Fruit fly (Drosophila melanogaster) whole organism, embryonic: ENCODE results near the gene CG34253.

Experiments
- B-H1 ChIP-seq: fragments of 200-800 bp; sonication (Bioruptor generic); IDR thresholded peaks from 3 replicates; pipeline ENCODE4 v1.3.6; 2022; ENCODE audit warnings: missing biosample characterization, missing genetic modification characterization
- Blimp-1 ChIP-seq: fragments of 200-800 bp; sonication (Bioruptor generic); optimal IDR thresholded peaks from 3 replicates; lab custom pipeline; 2018; ENCODE audit warnings: missing biosample characterization, missing genetic modification characterization, mild to moderate bottlenecking, moderate library complexity, missing genetic modification reagents
- CG10462 ChIP-seq: fragments of 200-800 bp; sonication (Bioruptor generic); optimal IDR thresholded peaks from 2 replicates; lab custom pipeline; 2016; ENCODE audit warnings: missing biosample characterization, missing genetic modification characterization
- CG11504 ChIP-seq: fragments of 200-800 bp; sonication (Bioruptor generic); optimal IDR thresholded peaks from 3 replicates; lab custom pipeline; 2019; ENCODE audit warnings: missing biosample characterization, mild to moderate bottlenecking, missing genetic modification characterization, moderate library complexity
- CG12236 ChIP-seq: fragments of 200-800 bp; sonication (Bioruptor generic); optimal IDR thresholded peaks from 2 replicates; lab custom pipeline; 2016; ENCODE audit warnings: missing biosample characterization, missing genetic modification characterization
- CG12769 ChIP-seq: fragments of 200-800 bp; sonication (Bioruptor generic); optimal IDR thresholded peaks from 2 replicates; lab custom pipeline; 2019; ENCODE audit warnings: missing biosample characterization, mild to moderate bottlenecking, missing genetic modification characterization, moderate library complexity
- CG13624 ChIP-seq: fragments of 200-800 bp; sonication (Bioruptor generic); optimal IDR thresholded peaks from 2 replicates; lab custom pipeline; 2016; ENCODE audit warnings: missing biosample characterization, missing genetic modification characterization
- CG15011 ChIP-seq: fragments of 200-800 bp; sonication (Bioruptor generic); optimal IDR thresholded peaks from 3 replicates; lab custom pipeline; 2018; ENCODE audit warnings: missing biosample characterization, mild to moderate bottlenecking, missing genetic modification characterization
- CG1603 ChIP-seq: fragments of 200-800 bp; sonication (Bioruptor generic); optimal IDR thresholded peaks from 2 replicates; lab custom pipeline; 2019; ENCODE audit warnings: missing biosample characterization, mild to moderate bottlenecking, missing genetic modification characterization, moderate library complexity
- CG17359 ChIP-seq: fragments of 200-800 bp; sonication (Bioruptor generic); optimal IDR thresholded peaks from 3 replicates; lab custom pipeline; 2018; ENCODE audit warnings: missing biosample characterization, mild to moderate bottlenecking, missing genetic modification characterization, moderate library complexity
- CG1832 ChIP-seq: fragments of 200-800 bp; sonication (Bioruptor generic); optimal IDR thresholded peaks from 2 replicates; lab custom pipeline; 2017; ENCODE audit warnings: missing biosample characterization, mild to moderate bottlenecking, missing genetic modification characterization, inconsistent platforms
- CG30431 ChIP-seq: fragments of 200-800 bp; sonication (Bioruptor generic); optimal IDR thresholded peaks from 2 replicates; lab custom pipeline; 2017; ENCODE audit warnings: missing biosample characterization, missing genetic modification characterization
- CG3281 ChIP-seq: fragments of 200-800 bp; sonication (Bioruptor generic); optimal IDR thresholded peaks from 3 replicates; lab custom pipeline; 2017; ENCODE audit warnings: missing biosample characterization, mild to moderate bottlenecking, missing genetic modification characterization
- CG33557 ChIP-seq: fragments of 200-800 bp; sonication (Bioruptor generic); optimal IDR thresholded peaks from 2 replicates; lab custom pipeline; 2019; ENCODE audit warnings: missing biosample characterization, mild to moderate bottlenecking, missing genetic modification characterization, moderate library complexity
- CG3726 ChIP-seq: fragments of 200-800 bp; sonication (Bioruptor generic); IDR thresholded peaks from 3 replicates; pipeline ENCODE4, ENCODE4 v1.3.6; 2022; ENCODE audit warnings: missing biosample characterization, missing genetic modification characterization
- CG4424 ChIP-seq: fragments of 200-800 bp; sonication (Bioruptor generic); optimal IDR thresholded peaks from 3 replicates; lab custom pipeline; 2016; ENCODE audit warnings: missing biosample characterization, missing genetic modification characterization
- CG4730 ChIP-seq: fragments of 200-800 bp; sonication (Bioruptor generic); IDR thresholded peaks from 2 replicates; pipeline ENCODE4 v1.3.6; 2022; ENCODE audit warnings: missing biosample characterization, missing genetic modification characterization
- CG8478 ChIP-seq: fragments of >200 bp; optimal IDR thresholded peaks from 2 replicates; lab custom pipeline; 2018
- Camta ChIP-seq: fragments of 200-800 bp; sonication (Bioruptor generic); optimal IDR thresholded peaks from 2 replicates; lab custom pipeline; 2016; ENCODE audit warnings: missing biosample characterization, missing genetic modification characterization
- Dad ChIP-seq: fragments of 200-800 bp; sonication (Bioruptor generic); optimal IDR thresholded peaks from 3 replicates; lab custom pipeline; 2016; ENCODE audit warnings: missing biosample characterization, missing genetic modification characterization
- Fer1 ChIP-seq: fragments of 200-800 bp; sonication (Bioruptor generic); optimal IDR thresholded peaks from 2 replicates; lab custom pipeline; 2017; ENCODE audit warnings: missing biosample characterization, mild to moderate bottlenecking, missing genetic modification characterization
- H2.0 ChIP-seq: fragments of 200-800 bp; sonication (Bioruptor generic); IDR thresholded peaks from 2 replicates; pipeline ENCODE4 v1.3.6; 2022; ENCODE audit warnings: missing biosample characterization, missing genetic modification characterization
- Hmx ChIP-seq: fragments of 200-800 bp; sonication (Bioruptor generic); optimal IDR thresholded peaks from 2 replicates; lab custom pipeline; 2016; ENCODE audit warnings: missing biosample characterization, missing genetic modification characterization
- Lim3 ChIP-seq: fragments of 200-800 bp; sonication (Bioruptor generic); IDR thresholded peaks from 2 replicates; pipeline ENCODE4 v1.3.6; 2022; ENCODE audit warnings: missing biosample characterization, missing genetic modification characterization
- Max ChIP-seq: fragments of 200-800 bp; sonication (Bioruptor generic); optimal IDR thresholded peaks from 2 replicates; lab custom pipeline; 2016; ENCODE audit warnings: missing biosample characterization, mild to moderate bottlenecking, missing genetic modification characterization
- Optix ChIP-seq: fragments of 200-800 bp; sonication (Bioruptor generic); IDR thresholded peaks from 3 replicates; pipeline ENCODE4 v1.3.6; 2022; ENCODE audit warnings: missing biosample characterization, missing genetic modification characterization
- chinmo ChIP-seq: fragments of 200-800 bp; sonication (Bioruptor generic); IDR thresholded peaks from 4 replicates; pipeline ENCODE4 v1.3.6; 2022; ENCODE audit warnings: missing biosample characterization, missing genetic modification characterization; ENCODE audit not compliant: partially characterized antibody
- croc ChIP-seq: fragments of 200-800 bp; sonication (Bioruptor generic); conservative IDR thresholded peaks from 3 replicates; pipeline ENCODE4 v1.3.6; 2022; ENCODE audit warnings: missing biosample characterization, missing genetic modification characterization
- crol ChIP-seq: fragments of 200-800 bp; sonication (Bioruptor generic); IDR thresholded peaks from 2 replicates; pipeline ENCODE4 v1.3.6; 2022; ENCODE audit warnings: missing biosample characterization, missing genetic modification characterization
- dati ChIP-seq: fragments of 200-800 bp; sonication (Bioruptor generic); IDR thresholded peaks from 2 replicates; pipeline ENCODE4 v1.3.6; 2022; ENCODE audit warnings: missing biosample characterization, missing genetic modification characterization
- eve ChIP-seq, 2 experiments: fragments of >200 bp; optimal IDR thresholded peaks; 2 replicates each; lab custom pipeline; 2017; ENCODE audit warnings: missing biosample characterization in 2 of 2, missing genetic modification characterization in 2 of 2
- ewg ChIP-seq: fragments of 200-800 bp; sonication (Bioruptor generic); optimal IDR thresholded peaks from 3 replicates; lab custom pipeline; 2017; ENCODE audit warnings: mild to moderate bottlenecking, missing biosample characterization, missing genetic modification reagents, missing genetic modification characterization
- gem ChIP-seq: fragments of 200-800 bp; sonication (Bioruptor generic); optimal IDR thresholded peaks from 2 replicates; lab custom pipeline; 2019; ENCODE audit warnings: missing biosample characterization, mild to moderate bottlenecking, missing genetic modification characterization, moderate library complexity
- jumu ChIP-seq: fragments of 200-800 bp; sonication (Bioruptor generic); optimal IDR thresholded peaks from 3 replicates; lab custom pipeline; 2016; ENCODE audit warnings: missing biosample characterization, missing genetic modification characterization
- lilli ChIP-seq: fragments of 200-800 bp; sonication (Bioruptor generic); optimal IDR thresholded peaks from 3 replicates; lab custom pipeline; 2016; ENCODE audit warnings: missing biosample characterization, missing genetic modification characterization
- lmd ChIP-seq: fragments of 200-800 bp; sonication (Bioruptor generic); IDR thresholded peaks from 2 replicates; pipeline ENCODE4 v1.3.6; 2022; ENCODE audit warnings: missing biosample characterization, missing genetic modification characterization
- lov ChIP-seq, 2 experiments: fragments of 200-800 bp in 1 of 2; fragments of >200 bp in 1 of 2; sonication (Bioruptor generic) in 1 of 2; IDR thresholded peaks in 1 of 2; optimal IDR thresholded peaks in 1 of 2; 2 replicates in 1 of 2; 3 replicates in 1 of 2; pipeline versions ENCODE4 v1.3.6 to Lab custom; 2017 to 2022; ENCODE audit warnings: missing biosample characterization in 1 of 2, missing genetic modification characterization in 1 of 2
- mld ChIP-seq: fragments of 200-800 bp; sonication (Bioruptor generic); IDR thresholded peaks from 3 replicates; pipeline ENCODE4 v1.3.6; 2022; ENCODE audit warnings: missing biosample characterization, missing genetic modification characterization; ENCODE audit not compliant: partially characterized antibody
- oc ChIP-seq: fragments of 200-800 bp; sonication (Bioruptor generic); optimal IDR thresholded peaks from 2 replicates; lab custom pipeline; 2018; ENCODE audit warnings: missing biosample characterization, mild to moderate bottlenecking, missing genetic modification characterization, moderate library complexity
- pb ChIP-seq: fragments of 200-800 bp; sonication (Bioruptor generic); optimal IDR thresholded peaks from 3 replicates; lab custom pipeline; 2016; ENCODE audit warnings: missing biosample characterization, missing genetic modification characterization
- prd ChIP-seq, 3 experiments: fragments of >200 bp in 2 of 3; fragments of 200-800 bp in 1 of 3; sonication (Bioruptor generic) in 1 of 3; optimal IDR thresholded peaks in 2 of 3; IDR thresholded peaks in 1 of 3; 2 replicates in 2 of 3; 3 replicates in 1 of 3; pipeline versions ENCODE4 v1.3.6 to Lab custom; 2017 to 2022; ENCODE audit warnings: missing biosample characterization in 1 of 3, missing genetic modification characterization in 1 of 3
- run ChIP-seq: fragments of 200-800 bp; sonication (Bioruptor generic); optimal IDR thresholded peaks from 3 replicates; lab custom pipeline; 2018; ENCODE audit warnings: missing biosample characterization, mild to moderate bottlenecking, missing genetic modification characterization
- sc ChIP-seq, 3 experiments: fragments of >200 bp in 2 of 3; fragments of 200-800 bp in 1 of 3; sonication (Bioruptor generic) in 1 of 3; optimal IDR thresholded peaks; 2 replicates in 2 of 3; 3 replicates in 1 of 3; lab custom pipeline; 2017; ENCODE audit warnings: mild to moderate bottlenecking in 1 of 3, missing biosample characterization in 1 of 3, missing genetic modification characterization in 1 of 3, missing genetic modification reagents in 1 of 3
- scrt ChIP-seq: fragments of 200-800 bp; sonication (Bioruptor generic); optimal IDR thresholded peaks from 2 replicates; lab custom pipeline; 2018; ENCODE audit warnings: missing biosample characterization, mild to moderate bottlenecking, missing genetic modification characterization, moderate library complexity
- sens ChIP-seq: fragments of 200-800 bp; sonication (Bioruptor generic); peaks from one replicate; lab custom pipeline; 2016; ENCODE audit warnings: missing biosample characterization, missing genetic modification characterization
- sim ChIP-seq: fragments of 200-800 bp; sonication (Bioruptor generic); IDR thresholded peaks from 2 replicates; pipeline ENCODE4 v1.3.6; 2022; ENCODE audit warnings: missing biosample characterization, missing genetic modification characterization
- stc ChIP-seq: fragments of 200-800 bp; sonication (Bioruptor generic); IDR thresholded peaks from 2 replicates; pipeline ENCODE4 v1.3.6; 2022; ENCODE audit warnings: missing biosample characterization, missing genetic modification characterization
- tin ChIP-seq: fragments of 200-800 bp; sonication (Bioruptor generic); optimal IDR thresholded peaks from 3 replicates; lab custom pipeline; 2016; ENCODE audit warnings: missing biosample characterization, missing genetic modification characterization
- zen2 ChIP-seq: fragments of 200-800 bp; sonication (Bioruptor generic); IDR thresholded peaks from 3 replicates; pipeline ENCODE4 v1.3.6; 2022; ENCODE audit warnings: missing biosample characterization, missing genetic modification characterization; ENCODE audit not compliant: partially characterized antibody

CG34253 gene

DNA sequence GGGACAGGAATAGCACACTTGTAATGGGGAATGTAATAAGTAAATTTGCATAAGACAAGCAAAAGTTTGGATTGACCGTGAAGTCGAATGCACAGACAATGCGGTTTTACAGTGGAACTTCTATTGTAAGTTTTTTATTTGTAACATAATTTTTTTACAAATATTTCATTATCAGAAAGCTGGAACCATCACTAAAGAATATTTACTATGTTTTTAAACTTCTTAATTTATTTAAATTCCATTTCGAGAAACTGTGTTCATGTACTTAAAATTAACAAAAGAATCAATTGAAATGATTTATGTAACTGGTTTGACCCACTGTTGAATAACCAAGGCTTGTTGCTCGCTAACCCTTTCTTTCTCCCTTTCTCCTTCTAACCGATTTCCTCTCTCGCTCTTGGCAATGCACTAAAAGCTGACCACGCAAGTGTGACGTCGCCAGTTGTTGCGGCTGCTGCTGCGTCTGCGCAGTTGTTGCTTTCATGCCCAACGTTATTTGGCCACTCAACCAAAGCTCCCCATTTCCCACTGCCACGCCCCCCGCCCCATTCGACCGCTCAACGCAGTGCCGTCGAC, 14.4 kb upstream of the CG34253 start (continued):
- TF ChIP-seq Lim3 (GFP tag; lab: Robert Waterston, UW) (no peak), CG4424 (GFP tag; lab: Kevin White, UChicago) (no peak), lilli (GFP tag; lab: Kevin White, UChicago) (no peak), lov (optimal IDR thresholded peaks at IDR 0.05; lab: Kevin White, UChicago) (no peak), lov (GFP tag; IDR thresholded peaks at IDR 0.05; lab: Robert Waterston, UW) (0 out of 3 replicates have a peak, but pooled peaks have one; percentile 14), Optix (no peak), CG3281 (GFP tag; lab: Kevin White, UChicago) (no peak), Hmx (GFP tag; lab: Kevin White, UChicago) (no peak), H2.0 (GFP tag; lab: Robert Waterston, UW) (no peak), jumu (GFP tag; lab: Kevin White, UChicago) (no peak), CG17359 (peak; percentile 15), CG13624 (GFP tag; lab: Kevin White, UChicago) (no peak), sc (optimal IDR thresholded peaks at IDR 0.05; lab: Kevin White, UChicago) (no peak), sc (GFP tag; optimal IDR thresholded peaks at IDR 0.05; lab: Kevin White, UChicago) (no peak), Max (no peak), crol (GFP tag; lab: Robert Waterston, UW) (no peak), lmd (no peak), CG11504 (tag; lab: Kevin White, UChicago) (peak; percentile 40), sim (no peak), CG3726 (no peak), stc (GFP tag; lab: Robert Waterston, UW) (0 out of 2 replicates have a peak, but pooled peaks have one; percentile 26), CG12769 (tag; lab: Kevin White, UChicago) (peak; percentile 25), croc (no peak), run (tag; lab: Kevin White, UChicago) (peak; percentile 6), sens (GFP tag; lab: Kevin White, UChicago) (peak; percentile 86), Blimp-1 (GFP tag; lab: Kevin White, UChicago) (peak; percentile 30), Camta (GFP tag; lab: Kevin White, UChicago) (no peak), CG30431 (GFP tag; lab: Kevin White, UChicago) (no peak), B-H1 (GFP tag; lab: Robert Waterston, UW) (no peak), CG4730 (no peak), dati (GFP tag; lab: Robert Waterston, UW) (no peak), gem (peak; percentile 45), chinmo (GFP tag; lab: Robert Waterston, UW) (0 out of 4 replicates have a peak, but pooled peaks have one; percentile 27), pb (no peak), CG33557 (GFP tag; lab: Kevin White, UChicago) (no peak), CG12236 (GFP tag; lab: Kevin White, UChicago) (no peak), zen2 (GFP tag; lab: Robert Waterston, UW) (no peak), ewg (GFP tag; lab: Kevin White, UChicago) (peak; percentile 15), CG10462 (GFP tag; lab: Kevin White, UChicago) (no peak), CG8478 (lab: Kevin White, UChicago) (no peak), Dad (GFP tag; lab: Kevin White, UChicago) (no peak), prd (optimal IDR thresholded peaks at IDR 0.05; lab: Kevin White, UChicago) (no peak), prd (GFP tag; IDR thresholded peaks at IDR 0.05; lab: Robert Waterston, UW) (0 out of 3 replicates have a peak, but pooled peaks have one; percentile 35), oc (tag; lab: Kevin White, UChicago) (peak; percentile 34), Fer1 (GFP tag; lab: Kevin White, UChicago) (no peak), eve (GFP tag; optimal IDR thresholded peaks at IDR 0.05; lab: Kevin White, UChicago) (peak in 1 of 2 experiments; percentile 70), scrt (GFP tag; lab: Kevin White, UChicago) (no peak), CG1832 (GFP tag; lab: Kevin White, UChicago) (no peak), CG1603 (peak; percentile 0), CG15011 (GFP tag; lab: Kevin White, UChicago) (no peak), mld (no peak), tin (GFP tag; lab: Kevin White, UChicago) (no peak)
